Fruit fly (Drosophila melanogaster) whole organism, larva: Measurements from ENCODE around the gene Inx3.

Experiments
- noc ChIP-seq: fragments of 200-800 bp; sonication (Bioruptor generic); optimal IDR thresholded peaks from 3 replicates; lab custom pipeline; 2019; ENCODE audit warnings: missing biosample characterization, mild to moderate bottlenecking, missing genetic modification characterization, moderate library complexity

The Inx3 gene

DNA sequence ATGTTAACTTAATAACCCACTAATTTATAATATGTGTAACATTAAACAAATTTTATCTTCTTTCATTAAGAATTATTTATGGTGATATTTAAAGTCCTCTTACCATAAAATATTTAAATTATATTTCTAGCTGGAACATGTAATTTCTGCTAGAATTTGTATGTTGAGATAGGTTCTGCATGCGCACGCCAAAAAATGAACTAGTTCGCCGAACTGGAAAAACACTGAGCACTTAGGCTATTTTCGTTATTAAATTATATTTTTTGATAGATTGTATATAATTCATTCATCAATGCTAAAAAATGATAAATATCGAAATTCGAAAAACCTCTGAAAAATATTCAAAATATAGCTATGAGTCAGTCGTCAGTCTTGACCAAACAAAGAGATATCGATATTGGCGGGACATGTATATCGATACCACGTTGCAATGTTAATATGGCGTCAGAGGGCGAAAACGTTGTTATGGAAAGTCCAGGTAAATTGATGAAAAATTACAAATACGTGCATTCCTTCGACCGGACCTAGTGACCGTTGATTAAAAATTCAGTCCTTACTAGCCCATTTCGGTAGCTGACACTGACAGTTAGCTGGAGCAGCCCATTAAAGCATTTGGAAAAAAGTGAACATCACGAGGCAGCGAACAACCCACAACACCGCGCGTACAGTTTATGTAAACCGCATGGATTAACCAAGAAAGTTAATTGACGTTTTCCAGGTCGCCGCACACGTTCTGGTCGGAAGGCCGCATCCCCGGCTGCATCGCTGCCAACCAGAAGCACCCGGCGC lies 47.4 kb downstream of the Inx3 start, which contains the start of gene Prp39:
Gene Prp39 (plus strand): TSS at position 426 of the 789 bp plus-strand sequence.
- no peak for TF ChIP-seq noc (tag; lab: Kevin White, UChicago)

DNA sequence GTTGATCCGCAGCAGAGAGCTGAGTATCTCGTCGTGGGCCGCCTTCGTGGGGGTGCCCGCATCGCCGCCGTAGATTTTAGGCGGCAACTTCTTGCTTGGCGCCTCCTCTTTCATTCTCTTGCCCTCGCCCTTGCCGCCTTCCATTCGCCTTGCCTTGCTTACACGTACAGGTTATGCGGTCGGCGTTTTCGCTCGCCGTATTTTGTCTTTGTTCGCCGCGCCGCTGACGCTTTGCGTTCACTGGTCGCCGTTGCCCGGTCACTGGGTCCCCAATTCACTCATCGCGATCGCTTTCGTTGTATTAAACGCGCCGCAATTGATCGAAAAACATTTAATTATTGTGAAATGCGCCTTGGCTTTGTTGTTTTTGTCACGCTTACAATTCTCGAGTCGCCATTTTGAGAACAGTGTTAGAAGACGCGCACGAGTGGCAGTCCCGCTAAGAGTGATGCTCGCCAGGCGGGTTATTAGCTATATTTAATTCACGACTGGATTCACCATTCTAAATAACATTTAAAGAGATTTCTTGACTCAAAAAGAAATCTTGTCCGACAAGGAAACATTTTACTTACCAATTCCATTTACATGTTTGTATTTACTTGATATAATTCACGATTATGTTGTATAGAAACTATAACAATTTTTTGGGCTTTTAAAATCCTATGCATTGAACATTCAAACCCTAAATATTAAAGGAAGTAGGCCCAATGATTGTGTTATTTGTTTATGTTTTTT lies 48.2 kb downstream of the Inx3 start, which contains the start of gene wdn:
Gene wdn (minus strand): TSS at position 396 of the 735 bp plus-strand sequence.
- no peak for TF ChIP-seq noc (tag; lab: Kevin White, UChicago)

DNA sequence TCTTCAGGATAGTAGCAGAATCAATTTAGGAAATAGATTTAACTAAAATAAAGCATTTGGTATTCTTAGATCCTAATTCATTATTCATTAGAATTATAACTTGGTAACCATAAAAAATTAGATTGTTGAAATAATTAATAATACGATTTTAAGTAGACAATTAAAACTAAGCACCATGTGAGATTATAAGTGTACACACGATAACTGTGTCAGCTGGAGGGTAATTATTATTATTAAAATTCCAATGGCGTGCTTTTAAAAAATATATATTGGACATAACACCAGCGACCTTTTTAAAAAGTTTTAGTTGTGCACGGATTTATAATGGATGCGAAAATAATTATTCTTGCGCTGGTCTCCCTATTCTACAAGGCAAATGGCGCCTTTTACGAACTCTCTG lies 52.9 kb downstream of the Inx3 start, which contains the start of gene CheB98a:
Gene CheB98a (plus strand): TSS at position 301 of the 400 bp plus-strand sequence.
- no peak for TF ChIP-seq noc (tag; lab: Kevin White, UChicago)

DNA sequence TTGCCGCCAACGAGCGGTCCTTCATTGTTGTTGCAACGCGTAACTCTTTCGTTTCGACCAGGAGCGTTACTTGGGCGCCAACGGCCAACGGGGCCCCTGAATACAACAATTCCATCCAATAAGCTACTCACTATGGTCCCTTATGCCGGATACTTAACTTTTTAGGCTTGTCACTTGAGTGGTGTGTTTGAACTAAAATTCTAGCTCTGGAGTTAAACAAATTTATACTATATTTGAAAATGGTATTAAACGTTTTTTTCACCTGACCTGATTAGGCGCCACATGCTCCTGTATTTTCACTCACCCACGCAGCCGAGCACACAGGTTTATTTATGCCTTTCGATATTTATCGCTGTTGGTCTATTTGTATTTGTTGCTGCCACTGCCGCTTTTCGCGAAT lies 54.1 kb downstream of the Inx3 start:
- no peak for TF ChIP-seq noc (tag; lab: Kevin White, UChicago)
